Worm (Caenorhabditis elegans): ENCODE data around the gene Y43C5A.4.

The Y43C5A.4 gene

DNA sequence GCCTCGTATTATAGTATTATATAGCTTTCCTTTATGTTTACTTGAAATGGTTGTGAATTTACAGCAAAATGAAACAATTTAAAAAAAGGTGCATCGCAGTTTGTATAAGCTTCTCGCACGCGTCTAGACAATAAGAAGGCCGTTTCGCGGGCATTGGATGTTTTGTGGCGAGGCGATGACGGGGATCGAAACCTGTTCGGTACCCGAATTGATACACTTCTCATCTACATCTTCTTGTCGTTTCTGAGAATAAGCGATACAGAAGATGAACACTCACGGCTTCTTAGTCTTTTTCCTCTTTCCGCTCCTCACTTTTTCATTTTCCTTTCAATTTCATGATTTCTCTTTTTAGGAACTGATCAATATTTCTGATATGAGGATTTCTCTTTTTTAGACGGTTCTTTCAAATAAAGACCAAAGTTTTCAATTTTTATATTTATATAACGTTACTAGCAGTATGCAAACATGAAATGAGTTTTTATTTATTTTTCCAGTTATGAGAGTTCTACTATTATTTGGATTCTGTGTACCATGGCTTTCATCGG lies 32.1 kb upstream of the Y43C5A.4 start, which contains the start of gene F01G10.10:
F01G10.10 (plus strand) TSS at position 495 of the 545 bp plus-strand sequence.
- TF ChIP-seq C06A6.2 (GFP tag; conservative IDR thresholded peaks at IDR 0.05) (no peak), Y67H2A.10 (GFP tag; conservative IDR thresholded peaks at IDR 0.05) (no peak), chd-7 (tag; optimal IDR thresholded peaks at IDR 0.05) (peak; percentile 46), ceh-27 (GFP tag; optimal IDR thresholded peaks at IDR 0.05) (no peak), madf-3 (GFP tag; IDR thresholded peaks at IDR 0.05) (peak; percentile 82; the same call in 1 of the 2 replicates), ceh-40 (GFP tag; IDR thresholded peaks at IDR 0.05) (0 out of 2 replicates have a peak, but pooled peaks have one; percentile 23), ztf-25 (GFP tag; IDR thresholded peaks at IDR 0.05) (0 out of 2 replicates have a peak, but pooled peaks have one; percentile 64), unc-130 (GFP tag; optimal IDR thresholded peaks at IDR 0.05) (no peak), ama-1 (optimal IDR thresholded peaks at IDR 0.05) (peak; percentile 19), ama-1 (GFP tag; optimal IDR thresholded peaks at IDR 0.05) (no peak), xnd-1 (tag; optimal IDR thresholded peaks at IDR 0.05) (no peak), F55B11.4 (tag; optimal IDR thresholded peaks at IDR 0.05; ENCODE audit: borderline replicate concordance, insufficient read depth) (no peak), akir-1 (GFP tag; optimal IDR thresholded peaks at IDR 0.05) (no peak), mel-28 (tag; optimal IDR thresholded peaks at IDR 0.05; ENCODE audit: borderline replicate concordance) (no peak), lin-40 (tag; optimal IDR thresholded peaks at IDR 0.05) (peak; percentile 20), bed-2 (GFP tag; IDR thresholded peaks at IDR 0.05) (no peak), attf-3 (GFP tag; conservative IDR thresholded peaks at IDR 0.05) (no peak), sdz-38 (tag; optimal IDR thresholded peaks at IDR 0.05) (no peak), Y95B8A.8 (GFP tag; IDR thresholded peaks at IDR 0.05) (no peak), ceh-91 (GFP tag; IDR thresholded peaks at IDR 0.05) (peak; percentile 69; the same call in 1 of the 2 replicates), aptf-2 (GFP tag; conservative IDR thresholded peaks at IDR 0.05) (no peak), mcd-1 (GFP tag; IDR thresholded peaks at IDR 0.05) (no peak), lin-54 (GFP tag; optimal IDR thresholded peaks at IDR 0.05) (peak; percentile 30), ztf-22 (GFP tag; optimal IDR thresholded peaks at IDR 0.05) (peak; percentile 17), hsf-1 (GFP tag; IDR thresholded peaks at IDR 0.05) (0 out of 2 replicates have a peak, but pooled peaks have one; percentile 63), hlh-26 (GFP tag; conservative IDR thresholded peaks at IDR 0.05) (no peak), egrh-3 (GFP tag; IDR thresholded peaks at IDR 0.05) (no peak), Y53F4B.3 (GFP tag; IDR thresholded peaks at IDR 0.05) (no peak), Y53G8AR.9 (GFP tag; conservative IDR thresholded peaks at IDR 0.05) (peak; percentile 54; the same call in 1 of the 2 replicates), die-1 (tag; optimal IDR thresholded peaks at IDR 0.05) (peak; percentile 23), snpc-4 (GFP tag; optimal IDR thresholded peaks at IDR 0.05) (no peak), snpc-4 (tag; optimal IDR thresholded peaks at IDR 0.05) (peak in 2 of 4 experiments; percentile 19 to 39), snpc-1.3 (tag; optimal IDR thresholded peaks at IDR 0.05; ENCODE audit: insufficient read depth) (no peak), cebp-1 (GFP tag; IDR thresholded peaks at IDR 0.05) (no peak), cebp-1 (tag; optimal IDR thresholded peaks at IDR 0.05) (peak; percentile 8), hrde-1 (tag; optimal IDR thresholded peaks at IDR 0.05; ENCODE audit: borderline replicate concordance) (peak; percentile 72), pbrm-1 (GFP tag; IDR thresholded peaks at IDR 0.05) (no peak), attf-5 (GFP tag; optimal IDR thresholded peaks at IDR 0.05) (peak; percentile 3), rcor-1 (GFP tag; IDR thresholded peaks at IDR 0.05) (peak; percentile 49), C17E4.6 (GFP tag; IDR thresholded peaks at IDR 0.05) (peak; percentile 37; the same call in 1 of the 2 replicates), B0019.2 (GFP tag; conservative IDR thresholded peaks at IDR 0.05) (no peak), tlf-1 (GFP tag; optimal IDR thresholded peaks at IDR 0.05) (peak; percentile 21), nfyb-1 (GFP tag; IDR thresholded peaks at IDR 0.05) (peak; percentile 10; the same call in 1 of the 2 replicates), madf-6 (GFP tag; IDR thresholded peaks at IDR 0.05) (peak; percentile 74), ekl-4 (GFP tag; IDR thresholded peaks at IDR 0.05) (no peak), lin-26 (GFP tag; IDR thresholded peaks at IDR 0.05) (peak; percentile 56; the same call in 1 of the 2 replicates), F33H1.4 (GFP tag; IDR thresholded peaks at IDR 0.05) (peak; percentile 25; the same call in 1 of the 2 replicates)
